Fruit fly (Drosophila melanogaster) whole organism, embryonic: ENCODE measurements around the gene Rbcn-3B.

ENCODE experiments used
- Adf1 ChIP-seq: fragments of 200-800 bp; sonication (Bioruptor generic); IDR thresholded peaks from 2 replicates; pipeline ENCODE4 v1.3.6; 2022; ENCODE audit warnings: missing biosample characterization, missing genetic modification characterization
- CG11398 ChIP-seq: fragments of 200-800 bp; sonication (Bioruptor generic); optimal IDR thresholded peaks from 2 replicates; lab custom pipeline; 2016; ENCODE audit warnings: missing biosample characterization, missing genetic modification characterization
- CG11504 ChIP-seq: fragments of 200-800 bp; sonication (Bioruptor generic); optimal IDR thresholded peaks from 3 replicates; lab custom pipeline; 2019; ENCODE audit warnings: missing biosample characterization, mild to moderate bottlenecking, missing genetic modification characterization, moderate library complexity
- CG12071 ChIP-seq: fragments of 200-800 bp; sonication (Bioruptor generic); optimal IDR thresholded peaks from 3 replicates; lab custom pipeline; 2018; ENCODE audit warnings: missing biosample characterization, mild to moderate bottlenecking, missing genetic modification characterization
- CG12769 ChIP-seq: fragments of 200-800 bp; sonication (Bioruptor generic); optimal IDR thresholded peaks from 2 replicates; lab custom pipeline; 2019; ENCODE audit warnings: missing biosample characterization, mild to moderate bottlenecking, missing genetic modification characterization, moderate library complexity
- CG12942 ChIP-seq: fragments of 200-800 bp; sonication (Bioruptor generic); optimal IDR thresholded peaks from 3 replicates; lab custom pipeline; 2016; ENCODE audit warnings: missing biosample characterization, missing genetic modification characterization
- CG13624 ChIP-seq: fragments of 200-800 bp; sonication (Bioruptor generic); optimal IDR thresholded peaks from 2 replicates; lab custom pipeline; 2016; ENCODE audit warnings: missing biosample characterization, missing genetic modification characterization
- CG14014 ChIP-seq: fragments of 200-800 bp; sonication (Bioruptor generic); IDR thresholded peaks from 2 replicates; pipeline ENCODE4 v1.3.6; 2022; ENCODE audit warnings: missing biosample characterization, missing genetic modification characterization
- CG14050 ChIP-seq: fragments of 200-800 bp; sonication (Bioruptor generic); IDR thresholded peaks from 3 replicates; pipeline ENCODE4 v1.3.6; 2022; ENCODE audit warnings: missing biosample characterization, missing genetic modification characterization
- CG14441 ChIP-seq: fragments of 200-800 bp; sonication (Bioruptor generic); IDR thresholded peaks from 2 replicates; pipeline ENCODE4 v1.3.6; 2022; ENCODE audit warnings: missing biosample characterization, missing genetic modification characterization
- CG1529 ChIP-seq: fragments of 200-800 bp; sonication (Bioruptor generic); optimal IDR thresholded peaks from 3 replicates; lab custom pipeline; 2018; ENCODE audit warnings: missing biosample characterization, missing genetic modification characterization
- CG1647 ChIP-seq: fragments of 200-800 bp; sonication (Bioruptor generic); optimal IDR thresholded peaks from 3 replicates; lab custom pipeline; 2016; ENCODE audit warnings: missing biosample characterization, missing genetic modification characterization
- CG16815 ChIP-seq: fragments of 200-800 bp; sonication (Bioruptor generic); optimal IDR thresholded peaks from 3 replicates; lab custom pipeline; 2017; ENCODE audit warnings: missing biosample characterization, mild to moderate bottlenecking, missing genetic modification characterization
- CG17361 ChIP-seq: fragments of 200-800 bp; sonication (Bioruptor generic); IDR thresholded peaks from 3 replicates; pipeline ENCODE4 v1.3.6; 2022; ENCODE audit warnings: missing biosample characterization, missing genetic modification characterization
- CG17568 ChIP-seq: fragments of 200-800 bp; sonication (Bioruptor generic); optimal IDR thresholded peaks from 2 replicates; lab custom pipeline; 2018; ENCODE audit warnings: missing biosample characterization, mild to moderate bottlenecking, missing genetic modification characterization, moderate library complexity
- CG2116 ChIP-seq: fragments of 200-800 bp; sonication (Bioruptor generic); optimal IDR thresholded peaks from 3 replicates; lab custom pipeline; 2018; ENCODE audit warnings: missing biosample characterization, mild to moderate bottlenecking, missing genetic modification characterization
- CG2875 ChIP-seq: fragments of 200-800 bp; sonication (Bioruptor generic); optimal IDR thresholded peaks from 2 replicates; lab custom pipeline; 2017; ENCODE audit warnings: missing biosample characterization, mild to moderate bottlenecking, missing genetic modification characterization, missing genetic modification reagents
- CG32532 ChIP-seq: fragments of 200-800 bp; sonication (Bioruptor generic); IDR thresholded peaks from 2 replicates; pipeline ENCODE4 v1.3.6; 2022; ENCODE audit warnings: missing biosample characterization, missing genetic modification characterization
- CG3407 ChIP-seq: fragments of 200-800 bp; sonication (Bioruptor generic); optimal IDR thresholded peaks from 2 replicates; lab custom pipeline; 2018; ENCODE audit warnings: missing biosample characterization, mild to moderate bottlenecking, missing genetic modification characterization
- CG34376 ChIP-seq: fragments of 200-800 bp; sonication (Bioruptor generic); optimal IDR thresholded peaks from 2 replicates; lab custom pipeline; 2018; ENCODE audit warnings: missing biosample characterization, mild to moderate bottlenecking, missing genetic modification characterization
- CG3995 ChIP-seq: fragments of 200-800 bp; sonication (Bioruptor generic); optimal IDR thresholded peaks from 3 replicates; lab custom pipeline; 2016; ENCODE audit warnings: missing biosample characterization, missing genetic modification characterization
- CG4282 ChIP-seq: fragments of 200-800 bp; sonication (Bioruptor generic); optimal IDR thresholded peaks from 2 replicates; lab custom pipeline; 2016; ENCODE audit warnings: missing biosample characterization, missing genetic modification characterization
- CG4707 ChIP-seq: fragments of 200-800 bp; sonication (Bioruptor generic); optimal IDR thresholded peaks from 2 replicates; lab custom pipeline; 2018; ENCODE audit warnings: missing biosample characterization, mild to moderate bottlenecking, missing genetic modification characterization, moderate library complexity
- CG6175 ChIP-seq: fragments of 200-800 bp; sonication (Bioruptor generic); IDR thresholded peaks from 3 replicates; pipeline ENCODE4 v1.3.6; 2022; ENCODE audit warnings: missing biosample characterization, missing genetic modification characterization
- CG7839 ChIP-seq: fragments of 200-800 bp; sonication (Bioruptor generic); optimal IDR thresholded peaks from 3 replicates; lab custom pipeline; 2018; ENCODE audit warnings: missing biosample characterization, mild to moderate bottlenecking, missing genetic modification characterization, moderate library complexity
- CG7928 ChIP-seq: fragments of 200-800 bp; sonication (Bioruptor generic); optimal IDR thresholded peaks from 2 replicates; lab custom pipeline; 2017; ENCODE audit warnings: missing biosample characterization, mild to moderate bottlenecking, missing genetic modification characterization
- CG8765 ChIP-seq: fragments of 200-800 bp; sonication (Bioruptor generic); IDR thresholded peaks from 2 replicates; pipeline ENCODE4 v1.3.6; 2022; ENCODE audit warnings: missing biosample characterization, missing genetic modification characterization
- CG8944 ChIP-seq: fragments of 200-800 bp; sonication (Bioruptor generic); optimal IDR thresholded peaks from 3 replicates; lab custom pipeline; 2016; ENCODE audit warnings: missing biosample characterization, missing genetic modification characterization
- CG9727 ChIP-seq: fragments of 200-800 bp; sonication (Bioruptor generic); optimal IDR thresholded peaks from 3 replicates; lab custom pipeline; 2017; ENCODE audit warnings: missing biosample characterization, mild to moderate bottlenecking, missing genetic modification characterization
- CG9876 ChIP-seq: fragments of 200-800 bp; sonication (Bioruptor generic); optimal IDR thresholded peaks from 2 replicates; lab custom pipeline; 2016; ENCODE audit warnings: missing biosample characterization, missing genetic modification characterization
- CHES-1-like ChIP-seq: fragments of 200-800 bp; sonication (Bioruptor generic); optimal IDR thresholded peaks from 2 replicates; lab custom pipeline; 2016; ENCODE audit warnings: missing biosample characterization, missing genetic modification characterization
- D ChIP-seq, 2 experiments: fragments of 200-800 bp in 1 of 2; fragments of >200 bp in 1 of 2; sonication (Bioruptor generic) in 1 of 2; optimal IDR thresholded peaks; 2 replicates in 1 of 2; 3 replicates in 1 of 2; lab custom pipeline; 2017; ENCODE audit warnings: mild to moderate bottlenecking in 1 of 2, missing biosample characterization in 1 of 2, missing genetic modification characterization in 1 of 2, missing genetic modification reagents in 1 of 2
- D19B ChIP-seq: fragments of 200-800 bp; sonication (Bioruptor generic); optimal IDR thresholded peaks from 2 replicates; lab custom pipeline; 2017; ENCODE audit warnings: missing biosample characterization, mild to moderate bottlenecking, missing genetic modification characterization
- Elba2 ChIP-seq: fragments of 200-800 bp; sonication (Bioruptor generic); optimal IDR thresholded peaks from 3 replicates; lab custom pipeline; 2016; ENCODE audit warnings: missing biosample characterization, missing genetic modification characterization
- Ets97D ChIP-seq: fragments of 200-800 bp; sonication (Bioruptor generic); optimal IDR thresholded peaks from 3 replicates; lab custom pipeline; 2016; ENCODE audit warnings: missing biosample characterization, missing genetic modification characterization
- Fer1 ChIP-seq: fragments of 200-800 bp; sonication (Bioruptor generic); optimal IDR thresholded peaks from 2 replicates; lab custom pipeline; 2017; ENCODE audit warnings: missing biosample characterization, mild to moderate bottlenecking, missing genetic modification characterization
- HLH54F ChIP-seq: fragments of 200-800 bp; sonication (Bioruptor generic); optimal IDR thresholded peaks from 3 replicates; lab custom pipeline; 2016; ENCODE audit warnings: missing biosample characterization, missing genetic modification characterization
- Kr ChIP-seq: fragments of 200-800 bp; sonication (Bioruptor generic); optimal IDR thresholded peaks from 2 replicates; lab custom pipeline; 2017; ENCODE audit warnings: missing biosample characterization, mild to moderate bottlenecking, missing genetic modification characterization
- ara ChIP-seq: fragments of 200-800 bp; sonication (Bioruptor generic); IDR thresholded peaks from 2 replicates; pipeline ENCODE4 v1.3.6; 2022; ENCODE audit warnings: missing biosample characterization, missing genetic modification characterization
- crc ChIP-seq: fragments of 200-800 bp; sonication (Bioruptor generic); optimal IDR thresholded peaks from 2 replicates; lab custom pipeline; 2016; ENCODE audit warnings: missing biosample characterization, missing genetic modification characterization
- dmrt99B ChIP-seq: fragments of 200-800 bp; sonication (Bioruptor generic); optimal IDR thresholded peaks from 2 replicates; lab custom pipeline; 2018; ENCODE audit warnings: missing biosample characterization, mild to moderate bottlenecking, missing genetic modification characterization, moderate library complexity
- exex ChIP-seq: fragments of 200-800 bp; sonication (Bioruptor generic); optimal IDR thresholded peaks from 4 replicates; lab custom pipeline; 2018; ENCODE audit warnings: missing biosample characterization, mild to moderate bottlenecking, missing genetic modification characterization, moderate library complexity
- jumu ChIP-seq: fragments of 200-800 bp; sonication (Bioruptor generic); optimal IDR thresholded peaks from 3 replicates; lab custom pipeline; 2016; ENCODE audit warnings: missing biosample characterization, missing genetic modification characterization
- luna ChIP-seq: fragments of 200-800 bp; sonication (Bioruptor generic); optimal IDR thresholded peaks from 2 replicates; lab custom pipeline; 2016; ENCODE audit warnings: missing biosample characterization, missing genetic modification characterization
- nmo ChIP-seq: fragments of 200-800 bp; sonication (Bioruptor generic); optimal IDR thresholded peaks from 2 replicates; lab custom pipeline; 2018; ENCODE audit warnings: missing biosample characterization, mild to moderate bottlenecking, missing genetic modification characterization, moderate library complexity
- otp ChIP-seq: fragments of 200-800 bp; sonication (Bioruptor generic); IDR thresholded peaks from 3 replicates; pipeline ENCODE4, ENCODE4 v1.3.6; 2022; ENCODE audit warnings: missing biosample characterization, missing genetic modification characterization
- ranshi ChIP-seq: fragments of 200-800 bp; sonication (Bioruptor generic); IDR thresholded peaks from 2 replicates; pipeline ENCODE4 v1.3.6; 2022; ENCODE audit warnings: missing biosample characterization, missing genetic modification characterization
- repo ChIP-seq: fragments of 200-800 bp; sonication (Bioruptor generic); optimal IDR thresholded peaks from 2 replicates; lab custom pipeline; 2016; ENCODE audit warnings: missing biosample characterization, missing genetic modification characterization
- trh ChIP-seq: fragments of 200-800 bp; sonication (Bioruptor generic); optimal IDR thresholded peaks from 2 replicates; lab custom pipeline; 2016; ENCODE audit warnings: missing biosample characterization, missing genetic modification characterization
- yki ChIP-seq: fragments of >200 bp; optimal IDR thresholded peaks from 3 replicates; lab custom pipeline; 2018

The Rbcn-3B gene

DNA sequence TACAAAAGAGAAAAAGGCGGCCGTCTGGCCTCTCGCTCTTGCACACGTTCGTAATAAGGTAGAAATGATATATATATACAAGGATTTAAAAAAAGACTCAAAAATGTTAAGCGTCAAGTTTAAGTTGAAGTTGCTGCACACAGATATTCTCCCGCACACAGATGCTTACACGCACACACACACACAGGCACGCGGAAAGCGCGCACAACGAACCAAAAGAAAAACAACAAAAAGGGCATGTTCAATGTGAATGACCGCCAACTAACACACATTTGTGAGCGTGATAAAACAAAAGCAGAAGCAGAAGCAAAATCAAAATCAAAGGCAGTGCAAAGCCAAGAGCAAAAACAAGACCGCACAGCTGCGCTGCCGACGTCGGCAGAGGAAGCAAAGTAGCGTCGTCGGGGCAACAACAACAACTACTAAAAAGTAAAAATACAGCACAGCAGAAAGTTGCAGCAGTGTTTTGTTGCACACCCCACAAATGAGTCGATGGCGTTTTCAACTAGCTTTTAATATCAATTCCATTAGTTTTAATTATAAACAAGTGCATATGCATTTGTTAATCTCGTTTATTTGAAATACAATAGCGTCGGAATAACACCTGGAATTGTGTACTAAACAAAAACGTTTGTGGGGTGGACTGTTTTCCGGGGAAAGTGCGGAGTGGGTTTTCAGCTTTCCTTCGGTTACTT lies 38.6 kb downstream of the Rbcn-3B start (continued):
- TF ChIP-seq CG6175 = peak; percentile 80; the same call in 2 of the 3 replicates
- peak; percentile 97 for TF ChIP-seq CG3407 (GFP tag; lab: Kevin White, UChicago)
- TF ChIP-seq Elba2 (GFP tag; lab: Kevin White, UChicago) = peak; percentile 64
- peak; percentile 85 for TF ChIP-seq CG32532
- TF ChIP-seq Adf1 = peak; percentile 77
- TF ChIP-seq CHES-1-like (GFP tag; lab: Kevin White, UChicago) = peak; percentile 91
- TF ChIP-seq CG14014 (GFP tag; lab: Robert Waterston, UW) = peak; percentile 90
- peak; percentile 90 for TF ChIP-seq HLH54F (GFP tag; lab: Kevin White, UChicago)
- peak; percentile 87 for TF ChIP-seq Fer1 (GFP tag; lab: Kevin White, UChicago)
- TF ChIP-seq trh = peak; percentile 90
- TF ChIP-seq CG1529 (GFP tag; lab: Kevin White, UChicago) = peak; percentile 99
- TF ChIP-seq CG17361 (GFP tag; lab: Robert Waterston, UW) = peak; percentile 99
- peak; percentile 95 for TF ChIP-seq ranshi (GFP tag; lab: Robert Waterston, UW)
- peak; percentile 81 for TF ChIP-seq CG4282 (GFP tag; lab: Kevin White, UChicago)
- TF ChIP-seq otp = peak; percentile 98
- peak; percentile 88 for TF ChIP-seq CG13624
- peak; percentile 93 for TF ChIP-seq CG12942 (GFP tag; lab: Kevin White, UChicago)
- peak; percentile 92 for TF ChIP-seq CG11398 (GFP tag; lab: Kevin White, UChicago)
- TF ChIP-seq crc (GFP tag; lab: Kevin White, UChicago) = peak; percentile 93
- TF ChIP-seq CG2875 (GFP tag; lab: Kevin White, UChicago) = peak; percentile 98
- peak; percentile 37 for TF ChIP-seq luna (GFP tag; lab: Kevin White, UChicago)
- peak; percentile 94 for TF ChIP-seq CG16815 (GFP tag; lab: Kevin White, UChicago)
- TF ChIP-seq CG12769 = peak; percentile 95
- TF ChIP-seq D (optimal IDR thresholded peaks at IDR 0.05; lab: Kevin White, UChicago) = no peak
- TF ChIP-seq D (GFP tag; optimal IDR thresholded peaks at IDR 0.05; lab: Kevin White, UChicago) = peak; percentile 98
- TF ChIP-seq exex (tag; lab: Kevin White, UChicago) = peak; percentile 54
- peak; percentile 94 for TF ChIP-seq CG8765
- peak; percentile 91 for TF ChIP-seq CG14441 (GFP tag; lab: Robert Waterston, UW)
- peak; percentile 95 for TF ChIP-seq CG12071 (GFP tag; lab: Kevin White, UChicago)
- TF ChIP-seq nmo (GFP tag; lab: Kevin White, UChicago) = peak; percentile 98
- TF ChIP-seq dmrt99B = peak; percentile 97
- TF ChIP-seq yki (lab: Kevin White, UChicago) = no peak
- peak; percentile 92 for TF ChIP-seq CG14050
- peak; percentile 88 for TF ChIP-seq CG1647 (GFP tag; lab: Kevin White, UChicago)
- peak; percentile 94 for TF ChIP-seq CG8944 (GFP tag; lab: Kevin White, UChicago)
- peak; percentile 94 for TF ChIP-seq CG17568
- peak; percentile 82 for TF ChIP-seq CG2116
- TF ChIP-seq CG7928 (GFP tag; lab: Kevin White, UChicago) = peak; percentile 45
- TF ChIP-seq CG4707 (GFP tag; lab: Kevin White, UChicago) = peak; percentile 96
- TF ChIP-seq jumu (GFP tag; lab: Kevin White, UChicago) = peak; percentile 96
- peak; percentile 97 for TF ChIP-seq CG9727 (GFP tag; lab: Kevin White, UChicago)
- peak; percentile 96 for TF ChIP-seq CG11504 (tag; lab: Kevin White, UChicago)
- peak; percentile 15 for TF ChIP-seq CG3995
- TF ChIP-seq CG34376 (GFP tag; lab: Kevin White, UChicago) = peak; percentile 35
- TF ChIP-seq CG9876 (GFP tag; lab: Kevin White, UChicago) = peak; percentile 81
- TF ChIP-seq ara = peak; percentile 98
- TF ChIP-seq CG7839 (tag; lab: Kevin White, UChicago) = peak; percentile 96
- TF ChIP-seq D19B (GFP tag; lab: Kevin White, UChicago) = peak; percentile 67
- TF ChIP-seq repo = peak; percentile 93
- peak; percentile 80 for TF ChIP-seq Ets97D (GFP tag; lab: Kevin White, UChicago)
- TF ChIP-seq Kr (GFP tag; lab: Kevin White, UChicago) = peak; percentile 78
